Worm (Caenorhabditis elegans) whole organism, late embryonic: ENCODE measurements around the gene F57G12.1.

Experiments
- C08G9.2 ChIP-seq: sonication (generic microtip); optimal IDR thresholded peaks from 2 replicates; lab custom pipeline; 2016; ENCODE audit warnings: mild to moderate bottlenecking, missing genetic modification characterization, moderate library complexity, missing compliant biosample characterization
- F13H6.1 ChIP-seq: sonication (generic microtip); optimal IDR thresholded peaks from 2 replicates; lab custom pipeline; 2016; ENCODE audit warnings: missing genetic modification characterization, missing compliant biosample characterization
- K02D7.2 ChIP-seq: sonication (generic microtip); optimal IDR thresholded peaks from 2 replicates; lab custom pipeline; 2017; ENCODE audit warnings: mild to moderate bottlenecking, missing genetic modification characterization, missing compliant biosample characterization
- T23F11.4 ChIP-seq: fragments of 200-800 bp; sonication (Bioruptor generic); optimal IDR thresholded peaks from 2 replicates; lab custom pipeline; 2018; ENCODE audit warnings: mild to moderate bottlenecking, missing genetic modification characterization, missing compliant biosample characterization
- Y22D7AL.16 ChIP-seq: sonication (generic microtip); optimal IDR thresholded peaks from 2 replicates; lab custom pipeline; 2016; ENCODE audit warnings: missing genetic modification characterization, missing compliant biosample characterization
- ceh-14 ChIP-seq: sonication (generic microtip); optimal IDR thresholded peaks from 2 replicates; lab custom pipeline; 2016; ENCODE audit warnings: missing genotype, missing genetic modification characterization, missing compliant biosample characterization
- ceh-18 ChIP-seq: sonication (generic microtip); optimal IDR thresholded peaks from 2 replicates; lab custom pipeline; 2016; ENCODE audit warnings: missing genetic modification characterization, missing compliant biosample characterization
- ceh-24 ChIP-seq: sonication (generic microtip); optimal IDR thresholded peaks from 2 replicates; lab custom pipeline; 2016; ENCODE audit warnings: mild to moderate bottlenecking, missing genetic modification characterization, missing compliant biosample characterization
- ceh-30 ChIP-seq: fragments of 150-350 bp; optimal IDR thresholded peaks from 2 replicates; lab custom pipeline; 2014; ENCODE audit warnings: missing biosample characterization, missing genetic modification characterization
- ceh-31 ChIP-seq: sonication (generic microtip); optimal IDR thresholded peaks from 2 replicates; lab custom pipeline; 2016; ENCODE audit warnings: missing genetic modification characterization, missing compliant biosample characterization
- ceh-45 ChIP-seq: fragments of 200-800 bp; sonication (Bioruptor generic); IDR thresholded peaks from 2 replicates; pipeline ENCODE4 v1.3.6; 2022; ENCODE audit warnings: missing genetic modification reagents, missing genetic modification characterization, missing compliant biosample characterization
- ceh-48 ChIP-seq: sonication (generic microtip); optimal IDR thresholded peaks from 2 replicates; lab custom pipeline; 2016; ENCODE audit warnings: missing genetic modification characterization, inconsistent platforms, missing compliant biosample characterization
- ceh-6 ChIP-seq: fragments of 200-800 bp; sonication (Bioruptor generic); optimal IDR thresholded peaks from 2 replicates; lab custom pipeline; 2018; ENCODE audit warnings: mild to moderate bottlenecking, missing genetic modification characterization, missing compliant biosample characterization
- che-1 ChIP-seq: sonication (generic microtip); optimal IDR thresholded peaks from 2 replicates; lab custom pipeline; 2016; ENCODE audit warnings: mild to moderate bottlenecking, missing genetic modification characterization, missing compliant biosample characterization
- ets-4 ChIP-seq: sonication (generic microtip); optimal IDR thresholded peaks from 2 replicates; lab custom pipeline; 2016; ENCODE audit warnings: missing genetic modification characterization, missing compliant biosample characterization
- eyg-1 ChIP-seq: sonication (generic microtip); optimal IDR thresholded peaks from 2 replicates; lab custom pipeline; 2016; ENCODE audit warnings: missing genotype, missing genetic modification characterization, missing compliant biosample characterization
- fax-1 ChIP-seq: sonication (generic microtip); optimal IDR thresholded peaks from 2 replicates; lab custom pipeline; 2016; ENCODE audit warnings: missing genotype, missing genetic modification characterization, missing compliant biosample characterization
- gmeb-2 ChIP-seq: sonication (generic microtip); optimal IDR thresholded peaks from 2 replicates; lab custom pipeline; 2016; ENCODE audit warnings: missing genetic modification characterization, inconsistent platforms, missing compliant biosample characterization
- hlh-13 ChIP-seq: fragments of 200-800 bp; sonication (Bioruptor generic); optimal IDR thresholded peaks from 2 replicates; lab custom pipeline; 2018; ENCODE audit warnings: mild to moderate bottlenecking, missing genetic modification characterization, missing compliant biosample characterization
- hlh-6 ChIP-seq: sonication (generic microtip); optimal IDR thresholded peaks from 2 replicates; lab custom pipeline; 2016; ENCODE audit warnings: missing genotype, missing genetic modification characterization, missing compliant biosample characterization
- lim-6 ChIP-seq: sonication (generic microtip); optimal IDR thresholded peaks from 2 replicates; lab custom pipeline; 2016; ENCODE audit warnings: missing genetic modification characterization, missing compliant biosample characterization
- mec-3 ChIP-seq: sonication (generic microtip); optimal IDR thresholded peaks from 2 replicates; lab custom pipeline; 2016; ENCODE audit warnings: borderline replicate concordance, missing genetic modification characterization, missing compliant biosample characterization
- nfya-1 ChIP-seq: sonication (generic microtip); optimal IDR thresholded peaks from 2 replicates; lab custom pipeline; 2017; ENCODE audit warnings: missing genetic modification characterization, mild to moderate bottlenecking, missing compliant biosample characterization, antibody characterized with exemption, moderate library complexity
- nhr-11 ChIP-seq: fragments of 150-350 bp; optimal IDR thresholded peaks from 2 replicates; lab custom pipeline; 2014; ENCODE audit warnings: missing biosample characterization, missing genetic modification characterization
- npax-4 ChIP-seq: sonication (generic microtip); optimal IDR thresholded peaks from 2 replicates; lab custom pipeline; 2016; ENCODE audit warnings: missing genetic modification characterization, missing compliant biosample characterization
- pat-9 ChIP-seq: fragments of 200-800 bp; sonication (Bioruptor generic); optimal IDR thresholded peaks from 2 replicates; lab custom pipeline; 2018; ENCODE audit warnings: mild to moderate bottlenecking, missing genetic modification characterization, moderate library complexity, missing compliant biosample characterization
- pax-1 ChIP-seq: fragments of 150-350 bp; optimal IDR thresholded peaks from 2 replicates; lab custom pipeline; 2014; ENCODE audit warnings: missing biosample characterization, missing genetic modification characterization
- pha-2 ChIP-seq: sonication (generic microtip); optimal IDR thresholded peaks from 2 replicates; lab custom pipeline; 2017; ENCODE audit warnings: mild to moderate bottlenecking, missing genetic modification characterization, missing compliant biosample characterization
- pha-4 ChIP-seq: fragments of 150-350 bp; optimal IDR thresholded peaks from 2 replicates; lab custom pipeline; 2018; ENCODE audit warnings: missing biosample characterization, missing genetic modification reagents, missing genetic modification characterization
- pqm-1 ChIP-seq: sonication (generic microtip); optimal IDR thresholded peaks from 2 replicates; lab custom pipeline; 2016; ENCODE audit warnings: missing genetic modification characterization, missing compliant biosample characterization
- pros-1 ChIP-seq: fragments of 150-350 bp; optimal IDR thresholded peaks from 2 replicates; lab custom pipeline; 2014; ENCODE audit warnings: missing biosample characterization, missing genetic modification reagents, missing genetic modification characterization
- ref-2 ChIP-seq: sonication (generic microtip); optimal IDR thresholded peaks from 2 replicates; lab custom pipeline; 2016; ENCODE audit warnings: missing genetic modification characterization, missing compliant biosample characterization
- rnt-1 ChIP-seq: sonication (generic microtip); optimal IDR thresholded peaks from 2 replicates; lab custom pipeline; 2016; ENCODE audit warnings: missing genetic modification characterization, missing compliant biosample characterization
- sdc-2 ChIP-seq: sonication (generic microtip); optimal IDR thresholded peaks from 2 replicates; lab custom pipeline; 2016; ENCODE audit warnings: missing genotype, missing genetic modification characterization, missing compliant biosample characterization
- sox-2 ChIP-seq: fragments of 200-800 bp; sonication (Bioruptor generic); IDR thresholded peaks from 2 replicates; pipeline ENCODE4 v1.3.6; 2022; ENCODE audit warnings: missing genetic modification reagents, missing genetic modification characterization, missing compliant biosample characterization
- sox-4 ChIP-seq: sonication (generic microtip); optimal IDR thresholded peaks from 2 replicates; lab custom pipeline; 2017; ENCODE audit warnings: mild to moderate bottlenecking, missing genetic modification characterization, inconsistent platforms, missing compliant biosample characterization
- syd-9 ChIP-seq: sonication (generic microtip); optimal IDR thresholded peaks from 2 replicates; lab custom pipeline; 2016; ENCODE audit warnings: mild to moderate bottlenecking, missing genetic modification characterization, moderate library complexity, missing compliant biosample characterization
- tbx-2 ChIP-seq: sonication (generic microtip); optimal IDR thresholded peaks from 2 replicates; lab custom pipeline; 2016; ENCODE audit warnings: missing genetic modification characterization, missing compliant biosample characterization
- tbx-7 ChIP-seq: sonication (generic microtip); optimal IDR thresholded peaks from 2 replicates; lab custom pipeline; 2016; ENCODE audit warnings: missing genotype, missing genetic modification characterization, missing compliant biosample characterization
- unc-42 ChIP-seq: sonication (generic microtip); optimal IDR thresholded peaks from 2 replicates; lab custom pipeline; 2016; ENCODE audit warnings: missing genotype, missing genetic modification characterization, missing compliant biosample characterization
- unc-55 ChIP-seq: sonication (generic microtip); optimal IDR thresholded peaks from 2 replicates; lab custom pipeline; 2017; ENCODE audit warnings: missing biosample characterization, missing genetic modification reagents, missing genetic modification characterization
- unc-86 ChIP-seq: sonication (generic microtip); optimal IDR thresholded peaks from 2 replicates; lab custom pipeline; 2016; ENCODE audit warnings: missing genetic modification characterization, missing compliant biosample characterization
- zip-5 ChIP-seq: sonication (generic microtip); optimal IDR thresholded peaks from 2 replicates; lab custom pipeline; 2016; ENCODE audit warnings: missing genetic modification characterization, missing compliant biosample characterization
- ztf-16 ChIP-seq: sonication (generic microtip); optimal IDR thresholded peaks from 2 replicates; lab custom pipeline; 2017; ENCODE audit warnings: missing genetic modification characterization, missing compliant biosample characterization

Gene F57G12.1

ce11 chrX:12188280-12189071, 17.0 kb upstream of the F57G12.1 start:
- TF ChIP-seq C08G9.2 (tag; lab: Kevin White, UChicago) (no peak), unc-55 (peak; percentile 20)

- TF ChIP-seq ztf-16 (no peak), hlh-6 (tag; lab: Kevin White, UChicago) (no peak), hlh-13 (no peak), nhr-11 (tag; lab: Kevin White, UChicago) (no peak), unc-86 (tag; lab: Kevin White, UChicago) (no peak), Y22D7AL.16 (no peak), K02D7.2 (tag; lab: Kevin White, UChicago) (no peak), npax-4 (no peak), gmeb-2 (tag; lab: Kevin White, UChicago) (no peak), pax-1 (tag; lab: Kevin White, UChicago) (no peak), F13H6.1 (tag; lab: Kevin White, UChicago) (no peak), ceh-6 (GFP tag; lab: Kevin White, UChicago) (no peak), ceh-48 (no peak), lim-6 (tag; lab: Kevin White, UChicago) (no peak), sox-2 (GFP tag; lab: Robert Waterston, UW) (no peak)
- TF ChIP-seq, all 69 proteins: peak for 0
These were observed 15.1 kb upstream of the F57G12.1 start for ce11 chrX:12186592-12186991.

- TF ChIP-seq T23F11.4 (GFP tag; lab: Kevin White, UChicago): no peak
- TF ChIP-seq eyg-1 (tag; lab: Kevin White, UChicago): no peak
- TF ChIP-seq pha-2 (tag; lab: Kevin White, UChicago): no peak
- no peak for TF ChIP-seq pqm-1
- TF ChIP-seq mec-3: no peak
- TF ChIP-seq syd-9 (tag; lab: Kevin White, UChicago): no peak
- no peak for TF ChIP-seq lim-6 (tag; lab: Kevin White, UChicago)
- no peak for TF ChIP-seq K02D7.2 (tag; lab: Kevin White, UChicago)
- no peak for TF ChIP-seq ceh-14
- no peak for TF ChIP-seq ceh-6 (GFP tag; lab: Kevin White, UChicago)
- no peak for TF ChIP-seq che-1 (tag; lab: Kevin White, UChicago)
- TF ChIP-seq sox-4 (tag; lab: Kevin White, UChicago): no peak
- TF ChIP-seq tbx-7 (tag; lab: Kevin White, UChicago): no peak
- TF ChIP-seq ceh-18: no peak
These were observed 14.5 kb upstream of the F57G12.1 start for ce11 chrX:12185847-12186559.

- TF ChIP-seq syd-9 (tag; lab: Kevin White, UChicago) (no peak), fax-1 (no peak), ceh-24 (tag; lab: Kevin White, UChicago) (no peak), zip-5 (tag; lab: Kevin White, UChicago) (no peak), che-1 (tag; lab: Kevin White, UChicago) (no peak), nfya-1 (tag; lab: Kevin White, UChicago) (no peak), ceh-31 (tag; lab: Kevin White, UChicago) (peak; percentile 63), unc-55 (peak; percentile 28), pros-1 (no peak), rnt-1 (no peak), ref-2 (peak; percentile 6), nhr-11 (tag; lab: Kevin White, UChicago) (no peak), sox-2 (GFP tag; lab: Robert Waterston, UW) (no peak), ceh-45 (GFP tag; lab: Robert Waterston, UW) (no peak), hlh-13 (no peak), ceh-30 (tag; lab: Kevin White, UChicago) (no peak), pha-4 (tag; lab: Kevin White, UChicago) (no peak), ceh-6 (GFP tag; lab: Kevin White, UChicago) (no peak), tbx-2 (tag; lab: Kevin White, UChicago) (no peak), pat-9 (tag; lab: Kevin White, UChicago) (no peak), unc-42 (tag; lab: Kevin White, UChicago) (peak; percentile 99), sdc-2 (tag; lab: Kevin White, UChicago) (no peak), ceh-14 (peak; percentile 86), ztf-16 (no peak), ets-4 (tag; lab: Kevin White, UChicago) (no peak)
These were observed 12.9 kb upstream of the F57G12.1 start for ce11 chrX:12184393-12184792.
